Worm (Caenorhabditis elegans): ENCODE results near the gene C15B12.3.

DNA sequence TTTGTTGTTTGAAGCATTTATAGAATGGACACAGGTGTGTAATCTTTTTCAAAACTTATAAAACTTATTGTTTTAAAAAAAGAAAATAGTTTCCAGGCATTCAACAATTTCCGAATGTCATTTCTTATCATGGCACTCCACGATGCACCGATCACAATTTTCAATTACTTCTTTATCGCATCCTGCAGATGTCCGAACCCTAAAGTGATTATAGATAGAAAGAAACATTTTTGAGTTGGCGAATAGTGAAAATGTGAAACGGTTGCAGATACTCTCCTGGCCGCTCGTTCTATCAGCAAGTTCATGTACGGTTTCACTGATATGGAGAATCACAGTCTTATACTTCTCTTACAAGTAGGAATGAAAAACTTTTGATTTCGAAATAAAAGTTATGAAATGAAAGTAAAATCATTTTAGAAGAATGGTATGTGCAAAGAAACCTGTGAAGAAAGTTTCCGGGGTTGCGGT, 4.3 kb downstream of the C15B12.3 start, which contains the start of gene C15B12.2:
- no peak for TF ChIP-seq ztf-23 (GFP tag; IDR thresholded peaks at IDR 0.05)
- TF ChIP-seq flt-1 (GFP tag; IDR thresholded peaks at IDR 0.05): no peak
- no peak for TF ChIP-seq T22C8.4 (GFP tag; IDR thresholded peaks at IDR 0.05)
- TF ChIP-seq tab-1 (GFP tag; IDR thresholded peaks at IDR 0.05): no peak
- TF ChIP-seq ztf-29 (GFP tag; IDR thresholded peaks at IDR 0.05): no peak

Data from whole organism, midembryonic.